3 fruit fly cellular contexts compared by ENCODE assay signal in the genomic region with DNA sequence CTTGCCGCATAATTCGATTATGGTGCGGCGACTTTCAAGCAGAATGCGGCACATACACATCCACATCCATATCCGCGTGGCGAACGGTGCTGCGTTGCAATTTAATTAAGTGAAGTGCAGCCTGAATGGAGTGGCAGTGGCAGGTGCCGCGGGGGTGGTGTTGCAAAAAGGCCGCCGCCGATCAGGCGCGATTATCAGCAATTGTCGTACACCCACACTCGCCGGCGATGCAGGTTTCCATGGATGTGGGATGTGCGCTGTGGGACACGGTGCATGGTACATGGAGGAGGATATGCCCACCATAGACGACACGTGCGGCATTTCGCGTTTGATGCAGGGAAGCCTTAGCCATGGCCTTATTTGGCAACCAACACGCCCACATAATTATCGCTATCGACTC.
TF ChIP-seq lines count a peak whose summit lies in the region.

No protein-coding gene starts in this region.

- TF ChIP-seq CTCF in whole organism, embryonic (GFP tag; optimal IDR thresholded peaks at IDR 0.05; lab: Kevin White, UChicago), result no peak

TF ChIP-seq in whole organism, embryonic, 481 proteins besides CTCF, POLR2A, EP300 and RAD21:
- 0 out of 3 replicates have a peak, but pooled peaks have one; percentile 37 for TF ChIP-seq CG16813 (GFP tag; IDR thresholded peaks at IDR 0.05; lab: Robert Waterston, UW; ENCODE audit: partially characterized antibody)
- TF ChIP-seq fd96Cb (tag; optimal IDR thresholded peaks at IDR 0.05; lab: Kevin White, UChicago), result no peak
- TF ChIP-seq sc (optimal IDR thresholded peaks at IDR 0.05; lab: Kevin White, UChicago), result no peak
- TF ChIP-seq sc (GFP tag; optimal IDR thresholded peaks at IDR 0.05; lab: Kevin White, UChicago), result no peak
- TF ChIP-seq Hey (tag; optimal IDR thresholded peaks at IDR 0.05; lab: Kevin White, UChicago), result peak; percentile 81
- TF ChIP-seq TFAM (GFP tag; optimal IDR thresholded peaks at IDR 0.05; lab: Kevin White, UChicago), result no peak
- TF ChIP-seq slp2 (GFP tag; optimal IDR thresholded peaks at IDR 0.05; lab: Kevin White, UChicago), result no peak
- no peak for TF ChIP-seq Oli (tag; optimal IDR thresholded peaks at IDR 0.05; lab: Kevin White, UChicago)
- no peak for TF ChIP-seq CG5245 (GFP tag; optimal IDR thresholded peaks at IDR 0.05; lab: Kevin White, UChicago)
- no peak for TF ChIP-seq ro (GFP tag; IDR thresholded peaks at IDR 0.05; lab: Robert Waterston, UW)
- TF ChIP-seq gcm2 (GFP tag; optimal IDR thresholded peaks at IDR 0.05; lab: Kevin White, UChicago), result no peak
- no peak for TF ChIP-seq CG2199 (GFP tag; IDR thresholded peaks at IDR 0.05; lab: Robert Waterston, UW)
- TF ChIP-seq CG7357 (GFP tag; IDR thresholded peaks at IDR 0.05; lab: Robert Waterston, UW), result no peak
- TF ChIP-seq abd-A (tag; optimal IDR thresholded peaks at IDR 0.05; lab: Kevin White, UChicago), result no peak
- TF ChIP-seq tgo (GFP tag; IDR thresholded peaks at IDR 0.05; lab: Robert Waterston, UW), result no peak
- no peak for TF ChIP-seq Gsc (GFP tag; IDR thresholded peaks at IDR 0.05; lab: Robert Waterston, UW)
- TF ChIP-seq slou (GFP tag; optimal IDR thresholded peaks at IDR 0.05; lab: Kevin White, UChicago), result no peak
- TF ChIP-seq dati (GFP tag; IDR thresholded peaks at IDR 0.05; lab: Robert Waterston, UW), result no peak
- peak; percentile 23 for TF ChIP-seq sens (GFP tag; lab: Kevin White, UChicago)
- TF ChIP-seq Awh (GFP tag; IDR thresholded peaks at IDR 0.05; lab: Robert Waterston, UW), result no peak
- TF ChIP-seq Meics (GFP tag; optimal IDR thresholded peaks at IDR 0.05; lab: Kevin White, UChicago), result no peak
- TF ChIP-seq zf30C (GFP tag; optimal IDR thresholded peaks at IDR 0.05; lab: Kevin White, UChicago), result no peak
- peak; percentile 88 for TF ChIP-seq Ets65A (GFP tag; lab: Kevin White, UChicago)
- TF ChIP-seq Sry-β (GFP tag; optimal IDR thresholded peaks at IDR 0.05; lab: Kevin White, UChicago), result no peak
- peak; percentile 67 for TF ChIP-seq CG8478 (optimal IDR thresholded peaks at IDR 0.05; lab: Kevin White, UChicago)
- no peak for TF ChIP-seq exex (tag; optimal IDR thresholded peaks at IDR 0.05; lab: Kevin White, UChicago)

TF ChIP-seq in whole organism, prepupa, 60 proteins besides CTCF, POLR2A, EP300 and RAD21:
- TF ChIP-seq Sox102F (GFP tag; optimal IDR thresholded peaks at IDR 0.05; lab: Kevin White, UChicago) (no peak), CG3919 (GFP tag; optimal IDR thresholded peaks at IDR 0.05; lab: Kevin White, UChicago) (no peak), svp (GFP tag; lab: Kevin White, UChicago) (peak; percentile 8)

TF ChIP-seq in whole organism, pupa, 21 proteins besides CTCF, POLR2A, EP300 and RAD21:
- TF ChIP-seq CG13204 (GFP tag; optimal IDR thresholded peaks at IDR 0.05; lab: Kevin White, UChicago) (no peak), Pif1B (GFP tag; optimal IDR thresholded peaks at IDR 0.05; lab: Kevin White, UChicago) (no peak), CG4496 (GFP tag; IDR thresholded peaks at IDR 0.05; lab: Robert Waterston, UW) (peak; percentile 52; the same call in 2 of the 3 replicates)
TF ChIP-seq in whole organism, pupa: peak in this region for 1.
